Worm (Caenorhabditis elegans): Measurements from ENCODE around the gene F37C12.14.

The F37C12.14 gene

DNA sequence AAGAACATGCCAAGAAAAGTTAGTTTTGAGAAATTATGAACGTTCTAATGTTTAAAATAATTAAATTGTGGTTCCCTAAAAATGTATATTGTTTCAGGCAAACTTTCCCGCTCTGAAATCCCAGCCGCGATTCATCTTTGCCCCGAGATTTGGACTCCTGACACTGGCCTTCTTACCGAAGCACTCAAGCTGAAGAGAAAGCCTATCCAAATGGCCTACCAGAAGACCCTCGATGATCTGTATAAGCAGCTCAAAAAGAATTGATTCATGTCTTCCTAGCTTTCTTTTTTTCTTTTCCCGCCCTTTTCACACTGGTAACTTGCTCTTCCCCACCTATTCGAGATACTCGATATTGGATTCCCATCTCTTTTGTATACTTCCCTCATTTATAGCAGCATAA, 15.3 kb downstream of the F37C12.14 start:
- TF ChIP-seq ets-7 (tag; optimal IDR thresholded peaks at IDR 0.05), result no peak
- TF ChIP-seq tbx-37 (GFP tag; conservative IDR thresholded peaks at IDR 0.05), result no peak
- no peak for TF ChIP-seq F13C5.2 (tag; optimal IDR thresholded peaks at IDR 0.05)
- TF ChIP-seq aly-1 (tag; optimal IDR thresholded peaks at IDR 0.05), result no peak
- no peak for TF ChIP-seq tbx-11 (GFP tag; IDR thresholded peaks at IDR 0.05)

DNA sequence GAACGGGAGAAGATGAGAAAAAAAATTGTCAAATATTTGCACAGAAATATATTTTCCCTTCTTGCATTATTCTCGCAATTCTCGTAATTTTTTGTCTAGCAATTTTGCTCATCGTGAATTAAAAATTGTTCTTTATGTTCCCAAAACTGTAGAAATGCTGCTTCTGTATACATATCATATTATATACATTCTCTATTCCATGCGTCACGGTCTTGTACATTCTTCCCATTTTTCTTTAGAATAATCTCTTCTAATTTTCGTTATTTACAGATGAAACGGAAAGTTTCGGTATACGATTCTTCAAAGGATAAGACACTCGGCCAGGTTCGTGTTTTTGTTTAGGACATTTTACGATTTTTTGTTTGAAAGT, 17.8 kb downstream of the F37C12.14 start, which contains the start of gene acs-4:
TSS of gene acs-4 (plus strand) at position 271 of the 370 bp plus-strand sequence.
- no peak for TF ChIP-seq F13C5.2 (tag; optimal IDR thresholded peaks at IDR 0.05)
- TF ChIP-seq sea-1 (GFP tag; conservative IDR thresholded peaks at IDR 0.05), result no peak
- TF ChIP-seq scrt-1 (GFP tag; IDR thresholded peaks at IDR 0.05), result no peak
- no peak for TF ChIP-seq aly-1 (tag; optimal IDR thresholded peaks at IDR 0.05)
- no peak for TF ChIP-seq tbx-37 (GFP tag; conservative IDR thresholded peaks at IDR 0.05)
- no peak for TF ChIP-seq hmg-4 (GFP tag; optimal IDR thresholded peaks at IDR 0.05)
- no peak for TF ChIP-seq ceh-36 (tag; optimal IDR thresholded peaks at IDR 0.05)
- no peak for TF ChIP-seq pes-1 (GFP tag; IDR thresholded peaks at IDR 0.05)
- TF ChIP-seq ceh-13 (GFP tag; optimal IDR thresholded peaks at IDR 0.05), result no peak
- TF ChIP-seq hnd-1 (tag; optimal IDR thresholded peaks at IDR 0.05), result no peak
- TF ChIP-seq ets-7 (tag; optimal IDR thresholded peaks at IDR 0.05), result no peak
- TF ChIP-seq ama-1 (optimal IDR thresholded peaks at IDR 0.05), result no peak
- TF ChIP-seq B0310.2 (tag; optimal IDR thresholded peaks at IDR 0.05), result no peak
- TF ChIP-seq tra-4 (tag; optimal IDR thresholded peaks at IDR 0.05), result no peak
- no peak for TF ChIP-seq tbx-11 (GFP tag; IDR thresholded peaks at IDR 0.05)

ce11 chrIII:7166664-7167567, 18.5 kb downstream of the F37C12.14 start:
- no peak for TF ChIP-seq aly-1 (tag; optimal IDR thresholded peaks at IDR 0.05)
- no peak for TF ChIP-seq F13C5.2 (tag; optimal IDR thresholded peaks at IDR 0.05)

DNA sequence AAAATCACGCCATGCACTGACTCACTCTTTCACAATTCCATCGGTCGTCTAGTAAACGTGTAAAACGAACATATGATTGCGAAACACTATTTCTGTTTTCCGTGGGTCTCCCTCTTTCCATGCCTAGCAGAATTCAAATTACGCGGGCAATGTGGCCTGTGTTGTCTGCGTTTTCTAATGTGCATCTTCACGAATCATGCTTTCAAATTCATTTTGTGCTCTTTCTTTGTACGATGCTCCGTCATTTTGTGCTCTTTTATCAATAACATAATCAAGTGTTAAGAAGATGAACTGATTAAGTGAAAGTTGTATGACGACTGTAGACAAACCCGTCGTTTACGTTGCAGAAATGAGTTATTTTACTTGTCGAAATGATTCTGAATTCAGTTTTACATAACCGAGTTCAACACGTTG, 19.6 kb downstream of the F37C12.14 start:
- TF ChIP-seq F13C5.2 (tag; optimal IDR thresholded peaks at IDR 0.05) (no peak), sea-1 (GFP tag; conservative IDR thresholded peaks at IDR 0.05) (no peak), hmbx-1 (tag; optimal IDR thresholded peaks at IDR 0.05) (no peak), tra-4 (tag; optimal IDR thresholded peaks at IDR 0.05) (no peak), ama-1 (optimal IDR thresholded peaks at IDR 0.05) (no peak), ceh-13 (GFP tag; optimal IDR thresholded peaks at IDR 0.05) (no peak)

DNA sequence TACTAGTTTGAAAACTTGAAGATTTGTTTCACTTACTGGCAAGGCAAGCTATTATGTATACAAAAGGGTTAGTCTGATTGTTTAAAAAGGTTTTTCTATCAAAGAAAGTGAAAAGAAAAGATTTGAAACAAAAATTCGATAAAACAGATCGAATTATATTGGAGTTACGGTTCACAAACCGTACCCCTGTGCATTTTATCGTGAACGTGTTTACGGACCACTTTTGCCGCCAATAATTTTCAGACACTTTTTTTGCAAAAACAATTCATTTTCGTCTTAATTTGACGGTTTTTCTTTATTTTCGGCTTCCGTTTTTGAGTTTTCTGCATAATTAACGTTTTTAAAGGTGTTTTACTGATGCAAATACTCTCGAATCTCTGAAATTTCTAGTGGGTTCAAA, 20.1 kb downstream of the F37C12.14 start:
- TF ChIP-seq sea-1 (GFP tag; conservative IDR thresholded peaks at IDR 0.05) (no peak), ets-7 (tag; optimal IDR thresholded peaks at IDR 0.05) (no peak), tbx-11 (GFP tag; IDR thresholded peaks at IDR 0.05) (no peak), pes-1 (GFP tag; IDR thresholded peaks at IDR 0.05) (no peak), hnd-1 (tag; optimal IDR thresholded peaks at IDR 0.05) (no peak), F13C5.2 (tag; optimal IDR thresholded peaks at IDR 0.05) (no peak), tra-4 (tag; optimal IDR thresholded peaks at IDR 0.05) (no peak), ceh-13 (GFP tag; optimal IDR thresholded peaks at IDR 0.05) (no peak), B0310.2 (tag; optimal IDR thresholded peaks at IDR 0.05) (no peak), aly-1 (tag; optimal IDR thresholded peaks at IDR 0.05) (no peak), ceh-36 (tag; optimal IDR thresholded peaks at IDR 0.05) (no peak), flt-1 (GFP tag; IDR thresholded peaks at IDR 0.05) (no peak)

- TF ChIP-seq ceh-36 (tag; optimal IDR thresholded peaks at IDR 0.05) (no peak), hmg-4 (GFP tag; optimal IDR thresholded peaks at IDR 0.05) (peak; percentile 69), B0310.2 (tag; optimal IDR thresholded peaks at IDR 0.05) (no peak), F13C5.2 (tag; optimal IDR thresholded peaks at IDR 0.05) (peak; percentile 75), scrt-1 (GFP tag; IDR thresholded peaks at IDR 0.05) (no peak)
Observed at ce11 chrIII:7162065-7162762, 23.2 kb downstream of the F37C12.14 start, which contains the start of the genes syf-2 and K04G7.1. TSS of gene syf-2 (minus strand) at chrIII:7162115. TSS of gene K04G7.1 (plus strand) at chrIII:7162712.

- TF ChIP-seq hmbx-1 (tag; optimal IDR thresholded peaks at IDR 0.05), result no peak
- no peak for TF ChIP-seq hmg-4 (GFP tag; optimal IDR thresholded peaks at IDR 0.05)
- TF ChIP-seq scrt-1 (GFP tag; IDR thresholded peaks at IDR 0.05), result no peak
- no peak for TF ChIP-seq F13C5.2 (tag; optimal IDR thresholded peaks at IDR 0.05)
- no peak for TF ChIP-seq tbx-37 (GFP tag; conservative IDR thresholded peaks at IDR 0.05)
- no peak for TF ChIP-seq aly-1 (tag; optimal IDR thresholded peaks at IDR 0.05)
- no peak for TF ChIP-seq ceh-13 (GFP tag; optimal IDR thresholded peaks at IDR 0.05)
- no peak for TF ChIP-seq tra-4 (tag; optimal IDR thresholded peaks at IDR 0.05)
- TF ChIP-seq hnd-1 (tag; optimal IDR thresholded peaks at IDR 0.05), result no peak
- no peak for TF ChIP-seq ama-1 (optimal IDR thresholded peaks at IDR 0.05)
- TF ChIP-seq ceh-36 (tag; optimal IDR thresholded peaks at IDR 0.05), result no peak
- no peak for TF ChIP-seq pes-1 (GFP tag; IDR thresholded peaks at IDR 0.05)
- no peak for TF ChIP-seq ets-7 (tag; optimal IDR thresholded peaks at IDR 0.05)
- no peak for TF ChIP-seq tbx-11 (GFP tag; IDR thresholded peaks at IDR 0.05)
- TF ChIP-seq B0310.2 (tag; optimal IDR thresholded peaks at IDR 0.05), result no peak
- no peak for TF ChIP-seq flt-1 (GFP tag; IDR thresholded peaks at IDR 0.05)
- TF ChIP-seq sea-1 (GFP tag; conservative IDR thresholded peaks at IDR 0.05), result no peak
Observed at ce11 chrIII:7161055-7161454, 24.3 kb downstream of the F37C12.14 start, which contains the start of gene rnp-7. TSS of gene rnp-7 (minus strand) at chrIII:7161155.

Measured in whole organism, early embryonic.